Worm (Caenorhabditis elegans): ENCODE results near the gene srh-3.

Gene srh-3

ce11 chrV:1708441-1708840 is 26.1 kb downstream of the srh-3 start, which contains the start of gene srw-99:
Gene srw-99, plus strand, starts transcription at chrV:1708741.
- TF ChIP-seq ztf-29 (GFP tag; IDR thresholded peaks at IDR 0.05) (no peak), med-1 (GFP tag; optimal IDR thresholded peaks at IDR 0.05; ENCODE audit: insufficient read depth) (no peak), tab-1 (GFP tag; IDR thresholded peaks at IDR 0.05) (no peak), ztf-23 (GFP tag; IDR thresholded peaks at IDR 0.05) (no peak), ref-1 (GFP tag; conservative IDR thresholded peaks at IDR 0.05) (no peak), flt-1 (GFP tag; IDR thresholded peaks at IDR 0.05) (no peak), cog-1 (tag; optimal IDR thresholded peaks at IDR 0.05) (no peak), T22C8.4 (GFP tag; IDR thresholded peaks at IDR 0.05) (no peak), klf-2 (GFP tag; conservative IDR thresholded peaks at IDR 0.05) (no peak)

ce11 chrV:1710909-1711308 is 28.5 kb downstream of the srh-3 start, which contains the start of gene srw-100:
Gene srw-100, plus strand, starts transcription at chrV:1711209.
- no peak for TF ChIP-seq ref-1 (GFP tag; conservative IDR thresholded peaks at IDR 0.05)
- no peak for TF ChIP-seq flt-1 (GFP tag; IDR thresholded peaks at IDR 0.05)
- TF ChIP-seq tab-1 (GFP tag; IDR thresholded peaks at IDR 0.05) = no peak

- TF ChIP-seq ztf-23 (GFP tag; IDR thresholded peaks at IDR 0.05) = peak; percentile 37; the same call in 1 of the 2 replicates
Observed at ce11 chrV:1712471-1712870, 30.1 kb downstream of the srh-3 start.

ce11 chrV:1713761-1714160 is 31.4 kb downstream of the srh-3 start:
- TF ChIP-seq T22C8.4 (GFP tag; IDR thresholded peaks at IDR 0.05) (peak; percentile 29; the same call in 1 of the 2 replicates), klf-2 (GFP tag; conservative IDR thresholded peaks at IDR 0.05) (peak; percentile 86), ztf-23 (GFP tag; IDR thresholded peaks at IDR 0.05) (peak; percentile 84), flt-1 (GFP tag; IDR thresholded peaks at IDR 0.05) (peak; percentile 57), tab-1 (GFP tag; IDR thresholded peaks at IDR 0.05) (peak; percentile 81), ref-1 (GFP tag; conservative IDR thresholded peaks at IDR 0.05) (peak; percentile 47; the same call in 1 of the 2 replicates)

- TF ChIP-seq ref-1 (GFP tag; conservative IDR thresholded peaks at IDR 0.05) (no peak), klf-2 (GFP tag; conservative IDR thresholded peaks at IDR 0.05) (no peak), flt-1 (GFP tag; IDR thresholded peaks at IDR 0.05) (no peak), tab-1 (GFP tag; IDR thresholded peaks at IDR 0.05) (no peak), ztf-29 (GFP tag; IDR thresholded peaks at IDR 0.05) (no peak), med-1 (GFP tag; optimal IDR thresholded peaks at IDR 0.05; ENCODE audit: insufficient read depth) (no peak), T22C8.4 (GFP tag; IDR thresholded peaks at IDR 0.05) (no peak), cog-1 (tag; optimal IDR thresholded peaks at IDR 0.05) (no peak), ztf-23 (GFP tag; IDR thresholded peaks at IDR 0.05) (no peak)
Observed at ce11 chrV:1716892-1717291, 34.5 kb downstream of the srh-3 start, which contains the start of gene srw-103. Gene srw-103, plus strand, starts transcription at chrV:1717192.

ce11 chrV:1718232-1718631 is 35.9 kb downstream of the srh-3 start:
- TF ChIP-seq ztf-23 (GFP tag; IDR thresholded peaks at IDR 0.05) = no peak
- no peak for TF ChIP-seq T22C8.4 (GFP tag; IDR thresholded peaks at IDR 0.05)
- TF ChIP-seq tab-1 (GFP tag; IDR thresholded peaks at IDR 0.05) = no peak
- no peak for TF ChIP-seq ztf-29 (GFP tag; IDR thresholded peaks at IDR 0.05)
- TF ChIP-seq klf-2 (GFP tag; conservative IDR thresholded peaks at IDR 0.05) = no peak
- TF ChIP-seq ref-1 (GFP tag; conservative IDR thresholded peaks at IDR 0.05) = no peak
- TF ChIP-seq flt-1 (GFP tag; IDR thresholded peaks at IDR 0.05) = no peak
- no peak for TF ChIP-seq med-1 (GFP tag; optimal IDR thresholded peaks at IDR 0.05; ENCODE audit: insufficient read depth)
- TF ChIP-seq cog-1 (tag; optimal IDR thresholded peaks at IDR 0.05) = no peak

ce11 chrV:1719927-1720326 is 37.5 kb downstream of the srh-3 start, which contains the start of gene srw-102:
Gene srw-102, plus strand, starts transcription at chrV:1720227.
- TF ChIP-seq cog-1 (tag; optimal IDR thresholded peaks at IDR 0.05) (no peak), T22C8.4 (GFP tag; IDR thresholded peaks at IDR 0.05) (no peak), tab-1 (GFP tag; IDR thresholded peaks at IDR 0.05) (no peak)

ce11 chrV:1721966-1722365 is 39.6 kb downstream of the srh-3 start, which contains the start of gene srw-101:
Gene srw-101, plus strand, starts transcription at chrV:1722266.
- TF ChIP-seq tab-1 (GFP tag; IDR thresholded peaks at IDR 0.05) (no peak), med-1 (GFP tag; optimal IDR thresholded peaks at IDR 0.05; ENCODE audit: insufficient read depth) (no peak), ref-1 (GFP tag; conservative IDR thresholded peaks at IDR 0.05) (no peak), flt-1 (GFP tag; IDR thresholded peaks at IDR 0.05) (no peak), T22C8.4 (GFP tag; IDR thresholded peaks at IDR 0.05) (no peak), ztf-23 (GFP tag; IDR thresholded peaks at IDR 0.05) (no peak), ztf-29 (GFP tag; IDR thresholded peaks at IDR 0.05) (no peak), cog-1 (tag; optimal IDR thresholded peaks at IDR 0.05) (no peak), klf-2 (GFP tag; conservative IDR thresholded peaks at IDR 0.05) (no peak)

- TF ChIP-seq ref-1 (GFP tag; conservative IDR thresholded peaks at IDR 0.05) (no peak), ztf-29 (GFP tag; IDR thresholded peaks at IDR 0.05) (no peak), ztf-23 (GFP tag; IDR thresholded peaks at IDR 0.05) (no peak), flt-1 (GFP tag; IDR thresholded peaks at IDR 0.05) (no peak), tab-1 (GFP tag; IDR thresholded peaks at IDR 0.05) (no peak), med-1 (GFP tag; optimal IDR thresholded peaks at IDR 0.05; ENCODE audit: insufficient read depth) (no peak), T22C8.4 (GFP tag; IDR thresholded peaks at IDR 0.05) (no peak), klf-2 (GFP tag; conservative IDR thresholded peaks at IDR 0.05) (no peak), cog-1 (tag; optimal IDR thresholded peaks at IDR 0.05) (no peak)
Observed at ce11 chrV:1725353-1725752, 43.0 kb downstream of the srh-3 start, which contains the start of gene sri-27. Gene sri-27, plus strand, starts transcription at chrV:1725653.

ce11 chrV:1731918-1732317 is 49.5 kb downstream of the srh-3 start, which contains the start of gene gst-21:
Gene gst-21, minus strand, starts transcription at chrV:1732018.
- no peak for TF ChIP-seq cog-1 (tag; optimal IDR thresholded peaks at IDR 0.05)
- TF ChIP-seq ztf-23 (GFP tag; IDR thresholded peaks at IDR 0.05) = no peak

- TF ChIP-seq med-1 (GFP tag; optimal IDR thresholded peaks at IDR 0.05; ENCODE audit: insufficient read depth) = no peak
Observed at ce11 chrV:1734569-1734968, 52.2 kb downstream of the srh-3 start, which contains the start of gene str-160. Gene str-160, plus strand, starts transcription at chrV:1734869.
